Worm (Caenorhabditis elegans): ENCODE data around the gene dcn-1.

Gene dcn-1

DNA sequence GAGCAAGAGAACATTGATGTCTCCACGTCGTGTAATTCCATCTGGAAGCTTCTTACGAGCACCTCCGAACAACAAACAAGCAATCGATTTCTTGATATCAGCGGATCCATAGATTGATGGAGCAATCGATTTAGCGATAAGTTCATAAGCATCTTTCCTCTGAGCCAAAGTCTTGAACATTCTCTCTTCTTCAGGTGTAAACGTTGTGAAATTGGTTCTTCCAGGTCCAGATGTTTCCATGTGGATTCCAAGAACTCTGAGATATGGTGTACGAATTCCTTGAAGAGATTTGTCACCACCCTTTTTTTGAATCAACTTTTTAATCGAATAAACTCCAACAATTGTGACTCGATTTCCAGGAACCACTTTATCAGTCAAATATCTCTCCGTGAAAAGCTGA, 23.8 kb upstream of the dcn-1 start:
- no peak for TF ChIP-seq pes-1 (GFP tag; IDR thresholded peaks at IDR 0.05)
- TF ChIP-seq sea-1 (GFP tag; conservative IDR thresholded peaks at IDR 0.05), result no peak
- no peak for TF ChIP-seq scrt-1 (GFP tag; IDR thresholded peaks at IDR 0.05)
- no peak for TF ChIP-seq flt-1 (GFP tag; IDR thresholded peaks at IDR 0.05)
- TF ChIP-seq B0310.2 (tag; optimal IDR thresholded peaks at IDR 0.05), result no peak
- TF ChIP-seq hnd-1 (tag; optimal IDR thresholded peaks at IDR 0.05), result no peak
- TF ChIP-seq ama-1 (optimal IDR thresholded peaks at IDR 0.05), result no peak
- no peak for TF ChIP-seq ceh-13 (GFP tag; optimal IDR thresholded peaks at IDR 0.05)
- no peak for TF ChIP-seq tra-4 (tag; optimal IDR thresholded peaks at IDR 0.05)
- TF ChIP-seq F13C5.2 (tag; optimal IDR thresholded peaks at IDR 0.05), result no peak
- TF ChIP-seq ets-7 (tag; optimal IDR thresholded peaks at IDR 0.05), result no peak
- TF ChIP-seq hmbx-1 (tag; optimal IDR thresholded peaks at IDR 0.05), result no peak
- TF ChIP-seq aly-1 (tag; optimal IDR thresholded peaks at IDR 0.05), result no peak
- TF ChIP-seq ceh-36 (tag; optimal IDR thresholded peaks at IDR 0.05), result no peak
- TF ChIP-seq hmg-4 (GFP tag; optimal IDR thresholded peaks at IDR 0.05), result no peak
- no peak for TF ChIP-seq tbx-37 (GFP tag; conservative IDR thresholded peaks at IDR 0.05)
- TF ChIP-seq tbx-11 (GFP tag; IDR thresholded peaks at IDR 0.05), result no peak

DNA sequence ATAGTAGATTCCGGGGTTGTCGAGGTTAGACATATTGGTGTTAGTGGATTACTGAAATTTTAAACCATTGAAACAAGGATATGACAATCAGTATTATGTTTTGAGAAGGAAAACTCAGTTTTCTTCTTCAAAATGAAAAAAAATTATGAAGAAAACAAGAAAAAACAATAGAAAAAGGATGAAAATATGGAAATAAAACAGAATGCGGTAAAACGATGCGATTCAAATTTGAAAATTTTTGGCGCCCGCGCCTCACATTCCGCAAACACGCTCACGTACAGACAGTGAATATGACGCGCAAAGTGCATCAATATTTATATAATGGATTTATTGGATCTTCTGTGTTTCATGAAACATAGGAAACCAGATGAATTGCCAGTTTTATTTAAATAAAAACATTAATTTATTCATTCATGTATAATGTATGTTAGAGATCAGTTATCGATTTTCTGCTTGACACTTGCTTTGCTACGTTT, 22.5 kb upstream of the dcn-1 start, which contains the start of gene mcm-5:
Gene mcm-5 (minus strand): TSS at position 51 of the 476 bp plus-strand sequence.
- TF ChIP-seq aly-1 (tag; optimal IDR thresholded peaks at IDR 0.05) (no peak), tra-4 (tag; optimal IDR thresholded peaks at IDR 0.05) (no peak), hmbx-1 (tag; optimal IDR thresholded peaks at IDR 0.05) (no peak), F13C5.2 (tag; optimal IDR thresholded peaks at IDR 0.05) (no peak), ama-1 (optimal IDR thresholded peaks at IDR 0.05) (no peak), ceh-13 (GFP tag; optimal IDR thresholded peaks at IDR 0.05) (no peak), B0310.2 (tag; optimal IDR thresholded peaks at IDR 0.05) (no peak), hnd-1 (tag; optimal IDR thresholded peaks at IDR 0.05) (no peak), hmg-4 (GFP tag; optimal IDR thresholded peaks at IDR 0.05) (no peak), flt-1 (GFP tag; IDR thresholded peaks at IDR 0.05) (no peak)

DNA sequence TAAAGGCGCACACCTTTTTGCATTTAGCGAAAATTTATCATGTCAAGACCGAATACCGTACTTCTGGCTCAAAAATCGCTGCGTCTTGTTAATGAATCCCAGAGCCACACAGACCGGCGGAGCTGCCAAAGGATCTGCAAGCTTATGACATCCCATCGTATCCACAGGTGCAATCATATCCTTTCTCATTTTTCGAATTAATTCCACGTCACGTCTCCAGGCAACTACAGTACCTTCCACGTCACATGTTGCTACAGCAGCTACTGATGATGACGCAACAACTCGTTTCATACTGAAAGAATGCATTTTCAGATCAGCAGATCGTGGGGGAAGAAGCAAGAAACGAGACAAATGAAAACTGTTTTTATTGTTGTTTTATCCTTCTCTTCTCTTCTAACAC, 20.6 kb upstream of the dcn-1 start, which contains the start of gene R10E4.6:
Gene R10E4.6 (plus strand): TSS at position 301 of the 400 bp plus-strand sequence.
- TF ChIP-seq pes-1 (GFP tag; IDR thresholded peaks at IDR 0.05) (no peak), flt-1 (GFP tag; IDR thresholded peaks at IDR 0.05) (no peak), ama-1 (optimal IDR thresholded peaks at IDR 0.05) (no peak), ceh-13 (GFP tag; optimal IDR thresholded peaks at IDR 0.05) (no peak), hmbx-1 (tag; optimal IDR thresholded peaks at IDR 0.05) (no peak), F13C5.2 (tag; optimal IDR thresholded peaks at IDR 0.05) (no peak), ceh-36 (tag; optimal IDR thresholded peaks at IDR 0.05) (no peak), tra-4 (tag; optimal IDR thresholded peaks at IDR 0.05) (no peak), hmg-4 (GFP tag; optimal IDR thresholded peaks at IDR 0.05) (no peak), scrt-1 (GFP tag; IDR thresholded peaks at IDR 0.05) (no peak), aly-1 (tag; optimal IDR thresholded peaks at IDR 0.05) (no peak), sea-1 (GFP tag; conservative IDR thresholded peaks at IDR 0.05) (no peak), tbx-37 (GFP tag; conservative IDR thresholded peaks at IDR 0.05) (no peak), B0310.2 (tag; optimal IDR thresholded peaks at IDR 0.05) (no peak), hnd-1 (tag; optimal IDR thresholded peaks at IDR 0.05) (no peak), ets-7 (tag; optimal IDR thresholded peaks at IDR 0.05) (no peak), tbx-11 (GFP tag; IDR thresholded peaks at IDR 0.05) (no peak)

DNA sequence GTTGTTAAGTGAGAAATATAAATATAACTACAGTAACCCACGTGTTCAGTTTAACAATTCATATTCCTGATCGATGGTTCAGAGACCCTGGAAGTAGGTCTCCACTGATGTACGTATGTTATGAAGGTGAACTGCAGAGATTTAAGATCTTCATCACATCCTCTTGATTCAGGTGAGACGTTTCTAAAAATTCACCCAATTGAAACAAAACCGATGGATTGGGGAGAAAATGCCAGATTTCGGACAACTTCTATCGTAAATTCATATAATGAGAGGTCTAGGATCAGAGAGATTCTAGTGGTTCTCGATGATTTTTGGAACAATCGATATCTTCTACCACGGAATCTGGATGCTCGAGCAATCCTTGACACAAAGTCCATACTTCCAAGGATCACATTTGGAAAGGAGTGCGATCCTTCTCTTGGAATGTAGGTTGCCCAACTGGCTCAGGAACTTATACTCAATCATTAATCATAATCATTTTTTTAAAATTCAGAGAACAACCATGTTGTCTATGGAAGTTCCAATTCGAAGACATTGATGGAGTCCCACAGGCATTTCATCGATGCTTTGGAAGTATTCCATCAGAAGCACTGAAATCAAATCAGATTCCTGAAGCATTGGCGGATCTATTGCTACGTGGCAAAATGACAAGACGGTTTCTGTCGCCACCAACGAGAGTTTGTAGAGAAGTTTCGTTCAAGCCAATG, 19.4 kb upstream of the dcn-1 start, which contains the start of the genes nth-1 and R10E4.7:
Gene nth-1 (minus strand): TSS at position 101 of the 710 bp plus-strand sequence.
Gene R10E4.7 (plus strand): TSS at position 660 of the 710 bp plus-strand sequence.
- TF ChIP-seq flt-1 (GFP tag; IDR thresholded peaks at IDR 0.05), result no peak
- no peak for TF ChIP-seq hmbx-1 (tag; optimal IDR thresholded peaks at IDR 0.05)
- TF ChIP-seq scrt-1 (GFP tag; IDR thresholded peaks at IDR 0.05), result no peak

ce11 chrIII:4300989-4301498, 12.7 kb upstream of the dcn-1 start, which contains the start of gene R10E4.11:
Gene R10E4.11, minus strand, starts transcription at chrIII:4301039.
- TF ChIP-seq ceh-36 (tag; optimal IDR thresholded peaks at IDR 0.05) (no peak), ceh-13 (GFP tag; optimal IDR thresholded peaks at IDR 0.05) (no peak), hmbx-1 (tag; optimal IDR thresholded peaks at IDR 0.05) (no peak), B0310.2 (tag; optimal IDR thresholded peaks at IDR 0.05) (no peak), pes-1 (GFP tag; IDR thresholded peaks at IDR 0.05) (no peak), F13C5.2 (tag; optimal IDR thresholded peaks at IDR 0.05) (no peak), ama-1 (optimal IDR thresholded peaks at IDR 0.05) (no peak), hnd-1 (tag; optimal IDR thresholded peaks at IDR 0.05) (no peak), tbx-37 (GFP tag; conservative IDR thresholded peaks at IDR 0.05) (no peak), tra-4 (tag; optimal IDR thresholded peaks at IDR 0.05) (no peak), scrt-1 (GFP tag; IDR thresholded peaks at IDR 0.05) (no peak), flt-1 (GFP tag; IDR thresholded peaks at IDR 0.05) (no peak), sea-1 (GFP tag; conservative IDR thresholded peaks at IDR 0.05) (no peak), tbx-11 (GFP tag; IDR thresholded peaks at IDR 0.05) (no peak), aly-1 (tag; optimal IDR thresholded peaks at IDR 0.05) (no peak), hmg-4 (GFP tag; optimal IDR thresholded peaks at IDR 0.05) (no peak)

DNA sequence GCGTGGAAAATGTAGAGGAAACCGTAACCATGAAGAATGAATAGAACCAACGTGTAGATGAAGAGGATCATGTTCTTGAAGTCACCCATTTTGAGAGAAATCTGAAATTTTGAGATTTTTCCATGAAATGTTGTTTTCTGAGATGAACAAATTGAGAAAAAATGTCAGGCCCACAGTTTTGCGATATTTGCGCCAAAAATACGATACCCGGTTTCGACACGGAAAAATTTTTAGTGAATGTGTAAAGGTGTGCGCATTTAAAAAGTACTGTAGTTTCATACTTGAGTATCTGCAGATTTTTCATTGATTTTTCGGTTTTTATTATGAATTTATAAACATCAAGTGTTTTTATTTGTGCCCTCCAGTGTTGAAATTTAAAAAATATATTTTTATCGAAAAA, 11.4 kb upstream of the dcn-1 start, which contains the start of gene R10E4.9:
Gene R10E4.9 (minus strand): TSS at position 101 of the 400 bp plus-strand sequence.
- TF ChIP-seq flt-1 (GFP tag; IDR thresholded peaks at IDR 0.05), result no peak
- TF ChIP-seq ceh-13 (GFP tag; optimal IDR thresholded peaks at IDR 0.05), result no peak
- TF ChIP-seq tbx-37 (GFP tag; conservative IDR thresholded peaks at IDR 0.05), result no peak
- no peak for TF ChIP-seq pes-1 (GFP tag; IDR thresholded peaks at IDR 0.05)
- TF ChIP-seq hmg-4 (GFP tag; optimal IDR thresholded peaks at IDR 0.05), result no peak
- TF ChIP-seq ceh-36 (tag; optimal IDR thresholded peaks at IDR 0.05), result no peak
- TF ChIP-seq hmbx-1 (tag; optimal IDR thresholded peaks at IDR 0.05), result no peak
- TF ChIP-seq ets-7 (tag; optimal IDR thresholded peaks at IDR 0.05), result no peak
- no peak for TF ChIP-seq aly-1 (tag; optimal IDR thresholded peaks at IDR 0.05)
- no peak for TF ChIP-seq scrt-1 (GFP tag; IDR thresholded peaks at IDR 0.05)
- TF ChIP-seq B0310.2 (tag; optimal IDR thresholded peaks at IDR 0.05), result no peak
- no peak for TF ChIP-seq tbx-11 (GFP tag; IDR thresholded peaks at IDR 0.05)
- TF ChIP-seq tra-4 (tag; optimal IDR thresholded peaks at IDR 0.05), result no peak
- no peak for TF ChIP-seq sea-1 (GFP tag; conservative IDR thresholded peaks at IDR 0.05)
- no peak for TF ChIP-seq F13C5.2 (tag; optimal IDR thresholded peaks at IDR 0.05)
- TF ChIP-seq hnd-1 (tag; optimal IDR thresholded peaks at IDR 0.05), result no peak
- no peak for TF ChIP-seq ama-1 (optimal IDR thresholded peaks at IDR 0.05)

Data from whole organism, early embryonic.